Worm (Caenorhabditis elegans): ENCODE data around the gene T08D10.5.

T08D10.5 gene

DNA sequence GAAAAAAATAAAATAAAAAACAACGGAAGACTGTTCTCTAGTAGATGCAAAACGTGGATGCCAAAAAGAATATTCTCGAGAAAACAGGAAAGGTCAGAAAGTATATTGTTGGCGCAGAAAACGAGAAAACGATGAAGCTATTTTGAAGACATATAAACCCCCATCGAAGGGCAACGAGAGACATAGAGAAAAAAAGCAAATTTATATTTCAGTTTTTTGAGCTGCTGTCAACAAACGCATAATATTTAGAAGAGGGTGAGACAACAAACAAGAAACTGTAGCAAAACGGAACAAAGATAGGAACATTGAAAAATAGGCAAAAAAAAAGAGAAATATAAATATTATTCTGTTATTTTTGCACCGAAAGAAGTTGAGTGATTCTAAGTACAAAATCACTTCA, 34.9 kb downstream of the T08D10.5 start:
- TF ChIP-seq elt-1 (tag; optimal IDR thresholded peaks at IDR 0.05; ENCODE audit: borderline replicate concordance, insufficient read depth) (no peak), nhr-12 (tag; optimal IDR thresholded peaks at IDR 0.05) (no peak), unc-120 (tag; optimal IDR thresholded peaks at IDR 0.05; ENCODE audit: poor library complexity, severe bottlenecking) (no peak), ceh-39 (tag; optimal IDR thresholded peaks at IDR 0.05) (no peak), unc-39 (tag; optimal IDR thresholded peaks at IDR 0.05) (no peak), nhr-2 (tag; optimal IDR thresholded peaks at IDR 0.05) (no peak), tbx-8 (GFP tag; optimal IDR thresholded peaks at IDR 0.05) (no peak), nhr-76 (tag; optimal IDR thresholded peaks at IDR 0.05) (no peak), lsy-2 (tag; optimal IDR thresholded peaks at IDR 0.05) (no peak), drap-1 (GFP tag; optimal IDR thresholded peaks at IDR 0.05) (no peak), ceh-43 (GFP tag; optimal IDR thresholded peaks at IDR 0.05) (no peak), lin-32 (GFP tag; optimal IDR thresholded peaks at IDR 0.05) (no peak), elt-3 (tag; optimal IDR thresholded peaks at IDR 0.05) (no peak), pha-4 (tag; optimal IDR thresholded peaks at IDR 0.05) (no peak), mep-1 (tag; optimal IDR thresholded peaks at IDR 0.05) (no peak)

DNA sequence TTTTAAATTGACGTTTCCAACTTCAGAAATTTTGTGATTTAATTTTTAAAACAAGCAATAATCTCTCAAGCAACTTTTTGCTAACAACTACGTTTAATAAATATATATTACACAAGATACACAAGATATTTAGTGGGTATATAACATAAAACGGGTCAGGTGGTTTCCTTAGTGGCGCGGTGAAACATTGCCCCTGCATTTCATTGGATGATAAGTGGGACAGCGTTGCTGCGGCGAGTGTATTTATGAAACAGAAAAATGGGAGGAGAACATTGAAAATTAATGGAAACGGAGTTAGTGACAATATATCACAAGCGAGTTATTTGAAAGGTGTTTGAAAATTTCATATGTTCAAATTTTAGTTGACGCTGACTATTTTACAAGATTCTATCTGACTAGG, 35.4 kb downstream of the T08D10.5 start:
- TF ChIP-seq M03D4.4 (tag; optimal IDR thresholded peaks at IDR 0.05) (no peak), elt-3 (tag; optimal IDR thresholded peaks at IDR 0.05) (no peak), unc-120 (tag; optimal IDR thresholded peaks at IDR 0.05; ENCODE audit: poor library complexity, severe bottlenecking) (no peak), drap-1 (GFP tag; optimal IDR thresholded peaks at IDR 0.05) (no peak), zip-8 (tag; optimal IDR thresholded peaks at IDR 0.05) (no peak), nhr-2 (tag; optimal IDR thresholded peaks at IDR 0.05) (no peak), nhr-237 (tag; optimal IDR thresholded peaks at IDR 0.05) (no peak)

DNA sequence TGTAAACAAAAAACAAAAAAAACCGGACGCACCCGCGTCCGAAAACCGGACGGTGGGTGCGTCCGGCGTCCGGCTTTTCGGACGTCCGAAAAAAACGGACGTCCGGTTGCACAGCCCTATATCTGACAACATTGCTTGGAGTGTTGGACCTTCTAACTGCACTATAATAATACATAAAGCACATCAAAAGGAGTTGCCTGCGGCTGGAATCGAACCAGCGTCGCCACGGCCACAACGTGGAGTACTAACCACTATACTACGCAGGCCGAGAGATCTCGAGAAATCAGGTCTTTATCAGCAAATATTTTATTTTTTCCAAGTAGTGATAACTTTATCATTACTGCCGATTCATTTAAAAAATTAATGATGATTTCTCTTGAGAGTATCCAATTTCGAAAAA, 36.0 kb downstream of the T08D10.5 start:
- TF ChIP-seq nhr-2 (tag; optimal IDR thresholded peaks at IDR 0.05) (no peak), M03D4.4 (tag; optimal IDR thresholded peaks at IDR 0.05) (no peak), nhr-28 (tag; optimal IDR thresholded peaks at IDR 0.05) (no peak), blmp-1 (tag; optimal IDR thresholded peaks at IDR 0.05) (no peak), nhr-237 (tag; optimal IDR thresholded peaks at IDR 0.05) (no peak), unc-120 (tag; optimal IDR thresholded peaks at IDR 0.05; ENCODE audit: poor library complexity, severe bottlenecking) (no peak), elt-1 (tag; optimal IDR thresholded peaks at IDR 0.05; ENCODE audit: borderline replicate concordance, insufficient read depth) (no peak), lin-13 (tag; optimal IDR thresholded peaks at IDR 0.05) (no peak), drap-1 (GFP tag; optimal IDR thresholded peaks at IDR 0.05) (no peak), unc-39 (tag; optimal IDR thresholded peaks at IDR 0.05) (no peak), mab-5 (tag; optimal IDR thresholded peaks at IDR 0.05) (no peak), lsy-2 (tag; optimal IDR thresholded peaks at IDR 0.05) (no peak), cnd-1 (tag; optimal IDR thresholded peaks at IDR 0.05) (no peak), unc-62 (GFP tag; optimal IDR thresholded peaks at IDR 0.05) (no peak)

DNA sequence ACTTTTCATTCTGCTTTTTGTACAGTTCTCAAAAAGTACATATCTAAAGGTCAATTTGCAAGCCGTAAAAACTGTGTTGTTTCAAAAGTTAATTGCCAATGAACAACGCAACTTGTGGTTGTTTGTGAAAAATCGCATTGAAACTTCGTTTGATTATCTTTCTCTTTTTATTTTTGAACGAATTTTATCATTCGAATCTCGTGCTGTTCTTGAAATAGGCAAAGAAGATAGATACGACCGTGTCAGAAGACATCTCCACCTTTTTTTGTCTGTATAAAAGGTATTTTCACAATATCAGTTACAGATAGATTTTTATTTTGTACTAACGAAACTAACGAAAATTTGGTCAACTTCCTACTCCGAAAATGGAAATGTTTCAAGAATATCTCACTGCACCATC, 37.1 kb downstream of the T08D10.5 start, which contains the start of gene C49F5.7:
TSS of gene C49F5.7 (plus strand) at position 301 of the 400 bp plus-strand sequence.
- TF ChIP-seq mls-2 (tag; optimal IDR thresholded peaks at IDR 0.05), result no peak
- TF ChIP-seq unc-62 (GFP tag; optimal IDR thresholded peaks at IDR 0.05), result no peak
- no peak for TF ChIP-seq ztf-11 (tag; optimal IDR thresholded peaks at IDR 0.05)
- no peak for TF ChIP-seq ceh-43 (GFP tag; optimal IDR thresholded peaks at IDR 0.05)
- TF ChIP-seq unc-39 (tag; optimal IDR thresholded peaks at IDR 0.05), result no peak
- TF ChIP-seq sptf-1 (tag; optimal IDR thresholded peaks at IDR 0.05), result no peak
- TF ChIP-seq flh-1 (GFP tag; optimal IDR thresholded peaks at IDR 0.05), result no peak
- TF ChIP-seq tbx-8 (GFP tag; optimal IDR thresholded peaks at IDR 0.05), result no peak
- no peak for TF ChIP-seq nhr-237 (tag; optimal IDR thresholded peaks at IDR 0.05)
- no peak for TF ChIP-seq lsy-2 (tag; optimal IDR thresholded peaks at IDR 0.05)
- no peak for TF ChIP-seq mep-1 (tag; optimal IDR thresholded peaks at IDR 0.05)
- no peak for TF ChIP-seq ceh-83 (GFP tag; optimal IDR thresholded peaks at IDR 0.05)
- no peak for TF ChIP-seq ham-2 (GFP tag; optimal IDR thresholded peaks at IDR 0.05)
- no peak for TF ChIP-seq M03D4.4 (tag; optimal IDR thresholded peaks at IDR 0.05)

DNA sequence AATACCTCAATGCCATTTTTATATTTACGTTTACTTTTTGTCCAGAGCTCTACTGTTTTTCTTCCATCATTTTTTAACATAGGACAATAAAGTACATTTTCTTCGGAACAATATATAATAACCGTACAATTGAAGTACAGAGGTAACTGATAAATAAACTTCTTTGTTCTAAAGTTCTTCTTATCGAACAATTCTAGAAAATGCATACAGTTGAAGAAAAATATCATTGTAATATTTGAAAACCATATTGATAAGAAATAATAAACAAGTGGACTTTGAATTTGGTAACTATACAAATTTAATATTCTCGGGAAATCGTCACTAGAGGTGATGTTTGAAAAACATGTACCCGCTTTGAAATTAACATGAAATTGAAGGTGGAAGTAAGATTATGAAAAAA, 39.3 kb downstream of the T08D10.5 start:
- TF ChIP-seq lin-32 (GFP tag; optimal IDR thresholded peaks at IDR 0.05) (no peak), nhr-237 (tag; optimal IDR thresholded peaks at IDR 0.05) (no peak), zip-8 (tag; optimal IDR thresholded peaks at IDR 0.05) (no peak), sptf-1 (tag; optimal IDR thresholded peaks at IDR 0.05) (no peak), ham-2 (GFP tag; optimal IDR thresholded peaks at IDR 0.05) (no peak), ztf-11 (tag; optimal IDR thresholded peaks at IDR 0.05) (no peak), mab-5 (tag; optimal IDR thresholded peaks at IDR 0.05) (no peak)
